Worm (Caenorhabditis elegans) whole organism, young adult: Measurements from ENCODE around the gene Y45G5AM.3.

Experiments
- B0019.2 ChIP-seq: fragments of 200-800 bp; sonication (Bioruptor generic); conservative IDR thresholded peaks from 2 replicates; pipeline ENCODE4 v1.3.6; 2022; ENCODE audit warnings: missing genetic modification reagents, missing genetic modification characterization, missing compliant biosample characterization
- F23B12.7 ChIP-seq: sonication (generic microtip); optimal IDR thresholded peaks from 2 replicates; lab custom pipeline; 2017; ENCODE audit warnings: missing genetic modification characterization, mild to moderate bottlenecking, missing compliant biosample characterization, antibody characterized with exemption, moderate library complexity; ENCODE audit not compliant: insufficient read depth
- F55B11.4 ChIP-seq: sonication (generic microtip); optimal IDR thresholded peaks from 2 replicates; lab custom pipeline; 2016; ENCODE audit warnings: missing compliant biosample characterization, missing genetic modification characterization, borderline replicate concordance; ENCODE audit not compliant: insufficient read depth
- T26A5.8 ChIP-seq: sonication (generic microtip); optimal IDR thresholded peaks from 2 replicates; lab custom pipeline; 2016; ENCODE audit warnings: missing genetic modification characterization, missing compliant biosample characterization
- Y53F4B.3 ChIP-seq: fragments of 200-800 bp; sonication (Bioruptor generic); IDR thresholded peaks from 2 replicates; pipeline ENCODE4 v1.3.6; 2022; ENCODE audit warnings: missing genetic modification reagents, missing genetic modification characterization, missing compliant biosample characterization
- Y53G8AR.9 ChIP-seq: fragments of 200-800 bp; sonication (Bioruptor generic); conservative IDR thresholded peaks from 2 replicates; pipeline ENCODE4 v1.3.6; 2022; ENCODE audit warnings: missing genetic modification reagents, missing genetic modification characterization, missing compliant biosample characterization
- Y56A3A.18 ChIP-seq: fragments of 200-800 bp; sonication (Bioruptor generic); IDR thresholded peaks from 2 replicates; pipeline ENCODE4 v1.3.6; 2022; ENCODE audit warnings: missing genetic modification reagents, missing genetic modification characterization, missing compliant biosample characterization
- Y79H2A.3 ChIP-seq: fragments of 200-800 bp; sonication (Bioruptor generic); conservative IDR thresholded peaks from 2 replicates; pipeline ENCODE4 v1.3.6; 2022; ENCODE audit warnings: missing genetic modification reagents, missing genetic modification characterization, missing compliant biosample characterization
- athp-1 ChIP-seq: sonication (generic microtip); optimal IDR thresholded peaks from 2 replicates; lab custom pipeline; 2017; ENCODE audit warnings: mild to moderate bottlenecking, missing genetic modification characterization, missing compliant biosample characterization
- attf-3 ChIP-seq: fragments of 200-800 bp; sonication (Bioruptor generic); conservative IDR thresholded peaks from 2 replicates; pipeline ENCODE4 v1.3.6; 2022; ENCODE audit warnings: missing genetic modification reagents, missing genetic modification characterization, missing compliant biosample characterization
- attf-5 ChIP-seq: fragments of 200-800 bp; sonication (Bioruptor generic); optimal IDR thresholded peaks from 2 replicates; lab custom pipeline; 2018; ENCODE audit warnings: mild to moderate bottlenecking, missing genetic modification characterization, missing compliant biosample characterization
- ceh-40 ChIP-seq: fragments of 200-800 bp; sonication (Bioruptor generic); IDR thresholded peaks from 2 replicates; pipeline ENCODE4 v1.3.6; 2022; ENCODE audit warnings: missing genetic modification characterization, missing compliant biosample characterization
- chd-7 ChIP-seq: sonication (generic microtip); optimal IDR thresholded peaks from 2 replicates; lab custom pipeline; 2016; ENCODE audit warnings: mild to moderate bottlenecking, missing genetic modification characterization, moderate library complexity, missing compliant biosample characterization
- efl-1 ChIP-seq: fragments of 150-350 bp; optimal IDR thresholded peaks from 2 replicates; lab custom pipeline; 2014; ENCODE audit warnings: missing biosample characterization, missing genetic modification reagents, missing genetic modification characterization
- hlh-12 ChIP-seq: sonication (generic microtip); optimal IDR thresholded peaks from 2 replicates; lab custom pipeline; 2016; ENCODE audit warnings: missing genetic modification characterization, missing compliant biosample characterization
- hrde-1 ChIP-seq: sonication (generic microtip); optimal IDR thresholded peaks from 2 replicates; lab custom pipeline; 2016; ENCODE audit warnings: missing genetic modification characterization, mild to moderate bottlenecking, missing compliant biosample characterization, moderate library complexity, missing genotype, missing genetic modification reagents, borderline replicate concordance
- lag-1 ChIP-seq: fragments of 200-800 bp; sonication (Bioruptor generic); IDR thresholded peaks from 2 replicates; pipeline ENCODE4 v1.3.6; 2022; ENCODE audit warnings: missing genetic modification reagents, missing genetic modification characterization, missing compliant biosample characterization
- let-526 ChIP-seq: fragments of 200-800 bp; sonication (Bioruptor generic); IDR thresholded peaks from 2 replicates; pipeline ENCODE4 v1.3.6; 2022; ENCODE audit warnings: missing genetic modification reagents, missing genetic modification characterization, missing compliant biosample characterization
- let-607 ChIP-seq, 2 experiments: fragments of 200-800 bp in 1 of 2; sonication (Bioruptor generic) in 1 of 2; sonication (generic microtip) in 1 of 2; optimal IDR thresholded peaks; 2 replicates each; lab custom pipeline; 2016 to 2018; ENCODE audit warnings: mild to moderate bottlenecking in 2 of 2, missing compliant biosample characterization in 2 of 2, missing genetic modification characterization in 2 of 2, moderate library complexity in 2 of 2, missing genotype in 1 of 2
- lin-26 ChIP-seq: fragments of 200-800 bp; sonication (Bioruptor generic); IDR thresholded peaks from 2 replicates; pipeline ENCODE4 v1.3.6; 2022; ENCODE audit warnings: missing genetic modification reagents, missing genetic modification characterization, missing compliant biosample characterization
- madf-3 ChIP-seq: fragments of 200-800 bp; sonication (Bioruptor generic); IDR thresholded peaks from 2 replicates; pipeline ENCODE4 v1.3.6; 2022; ENCODE audit warnings: missing genetic modification reagents, missing genetic modification characterization, missing compliant biosample characterization
- madf-6 ChIP-seq: fragments of 200-800 bp; sonication (Bioruptor generic); IDR thresholded peaks from 2 replicates; pipeline ENCODE4 v1.3.6; 2022; ENCODE audit warnings: missing genetic modification reagents, missing genetic modification characterization, missing compliant biosample characterization
- mcd-1 ChIP-seq: fragments of 200-800 bp; sonication (Bioruptor generic); IDR thresholded peaks from 2 replicates; pipeline ENCODE4 v1.3.6; 2022; ENCODE audit warnings: missing genetic modification reagents, missing genetic modification characterization, missing compliant biosample characterization
- mel-28 ChIP-seq: sonication (generic microtip); optimal IDR thresholded peaks from 2 replicates; lab custom pipeline; 2016; ENCODE audit warnings: borderline replicate concordance, mild to moderate bottlenecking, missing genetic modification characterization, missing compliant biosample characterization
- nfya-1 ChIP-seq: sonication (generic microtip); optimal IDR thresholded peaks from 2 replicates; lab custom pipeline; 2017; ENCODE audit warnings: antibody characterized with exemption, missing compliant biosample characterization, missing genetic modification characterization, borderline replicate concordance; ENCODE audit not compliant: insufficient read depth
- nfya-2 ChIP-seq: fragments of 200-800 bp; sonication (Bioruptor generic); IDR thresholded peaks from 2 replicates; pipeline ENCODE4 v1.3.6; 2022; ENCODE audit warnings: missing genetic modification reagents, missing genetic modification characterization, missing compliant biosample characterization
- nhr-120 ChIP-seq: fragments of 200-800 bp; sonication (Bioruptor generic); IDR thresholded peaks from 2 replicates; pipeline ENCODE4 v1.3.6; 2022; ENCODE audit warnings: missing genetic modification characterization, missing compliant biosample characterization
- nhr-90 ChIP-seq: sonication (generic microtip); optimal IDR thresholded peaks from 2 replicates; lab custom pipeline; 2016; ENCODE audit warnings: missing genotype, mild to moderate bottlenecking, missing genetic modification characterization, missing compliant biosample characterization
- rcor-1 ChIP-seq: fragments of 200-800 bp; sonication (Bioruptor generic); IDR thresholded peaks from 2 replicates; pipeline ENCODE4 v1.3.6; 2022; ENCODE audit warnings: missing genetic modification reagents, missing genetic modification characterization, missing compliant biosample characterization
- rec-8 ChIP-seq, 2 experiments: sonication (generic microtip); optimal IDR thresholded peaks; 2 replicates each; lab custom pipeline; 2016; ENCODE audit warnings: mild to moderate bottlenecking in 2 of 2, missing genetic modification characterization in 2 of 2, missing genetic modification reagents in 2 of 2, missing genotype in 2 of 2, missing biosample characterization in 1 of 2, missing compliant biosample characterization in 1 of 2, moderate library complexity in 1 of 2
- repo-1 ChIP-seq: sonication (generic microtip); optimal IDR thresholded peaks from 2 replicates; lab custom pipeline; 2017; ENCODE audit warnings: mild to moderate bottlenecking, missing genetic modification characterization, missing compliant biosample characterization
- rpc-1 ChIP-seq, 2 experiments: fragments of 150-350 bp in 1 of 2; sonication (generic microtip) in 1 of 2; optimal IDR thresholded peaks; 2 replicates each; lab custom pipeline; 2014 to 2018; ENCODE audit warnings: missing biosample characterization in 1 of 2, missing genetic modification characterization in 1 of 2, missing genetic modification reagents in 1 of 2, missing genotype in 1 of 2
- sdz-38 ChIP-seq: sonication (generic microtip); optimal IDR thresholded peaks from 2 replicates; lab custom pipeline; 2016; ENCODE audit warnings: missing genotype, missing genetic modification characterization, missing compliant biosample characterization
- sea-2 ChIP-seq: fragments of 200-800 bp; sonication (Bioruptor generic); IDR thresholded peaks from 2 replicates; pipeline ENCODE4 v1.3.6; 2022; ENCODE audit warnings: missing genetic modification characterization, missing compliant biosample characterization
- zfh-2 ChIP-seq: fragments of 200-800 bp; sonication (Bioruptor generic); conservative IDR thresholded peaks from 2 replicates; pipeline ENCODE4 v1.3.6; 2022; ENCODE audit warnings: missing genetic modification reagents, missing genetic modification characterization, missing compliant biosample characterization
- ztf-18 ChIP-seq: sonication (generic microtip); optimal IDR thresholded peaks from 2 replicates; lab custom pipeline; 2016; ENCODE audit warnings: missing genotype, mild to moderate bottlenecking, missing genetic modification characterization, missing compliant biosample characterization
- ztf-3 ChIP-seq: fragments of 200-800 bp; sonication (Bioruptor generic); optimal IDR thresholded peaks from 2 replicates; lab custom pipeline; 2018; ENCODE audit warnings: mild to moderate bottlenecking, missing genetic modification characterization, missing compliant biosample characterization

Y45G5AM.3 gene

ce11 chrV:4120629-4121028 lies 43.7 kb upstream of the Y45G5AM.3 start, which contains the start of gene T05B4.10:
Gene T05B4.10 (minus strand): TSS chrV:4120729.
- TF ChIP-seq Y79H2A.3 (GFP tag; lab: Robert Waterston, UW) = no peak
- TF ChIP-seq Y56A3A.18 (GFP tag; lab: Robert Waterston, UW) = no peak
- TF ChIP-seq attf-3 (GFP tag; lab: Robert Waterston, UW) = no peak
- no peak for TF ChIP-seq repo-1 (tag; lab: Kevin White, UChicago)

- TF ChIP-seq chd-7 = no peak
- TF ChIP-seq ceh-40 (GFP tag; lab: Robert Waterston, UW) = no peak
- TF ChIP-seq F23B12.7 (tag; lab: Kevin White, UChicago) = no peak
- no peak for TF ChIP-seq madf-3 (GFP tag; lab: Robert Waterston, UW)
- TF ChIP-seq ztf-18 = no peak
- no peak for TF ChIP-seq let-526 (GFP tag; lab: Robert Waterston, UW)
These were observed 41.9 kb upstream of the Y45G5AM.3 start, which contains the start of gene phat-5 for ce11 chrV:4122415-4122814. Gene phat-5 (minus strand): TSS chrV:4122515.

- TF ChIP-seq let-607 (tag; optimal IDR thresholded peaks at IDR 0.05; lab: Kevin White, UChicago) (no peak), zfh-2 (GFP tag; lab: Robert Waterston, UW) (peak; percentile 71)
These were observed 38.7 kb upstream of the Y45G5AM.3 start, which contains the start of gene T05B4.12 for ce11 chrV:4125552-4126084. Gene T05B4.12 (minus strand): TSS chrV:4126034.

- TF ChIP-seq hlh-12 (tag; lab: Kevin White, UChicago) (no peak), nhr-120 (GFP tag; lab: Robert Waterston, UW) (no peak), rpc-1 (optimal IDR thresholded peaks at IDR 0.05; lab: Kevin White, UChicago) (no peak), rpc-1 (tag; optimal IDR thresholded peaks at IDR 0.05; lab: Kevin White, UChicago) (no peak), nfya-2 (GFP tag; lab: Robert Waterston, UW) (no peak), B0019.2 (no peak)
- TF ChIP-seq, all 124 proteins: peak for 0
These were observed 36.9 kb upstream of the Y45G5AM.3 start, which contains the start of gene T05B4.13 for ce11 chrV:4127435-4127834. Gene T05B4.13 (minus strand): TSS chrV:4127535.

- TF ChIP-seq nhr-90 (tag; lab: Kevin White, UChicago) (no peak), nhr-120 (GFP tag; lab: Robert Waterston, UW) (no peak), rcor-1 (GFP tag; lab: Robert Waterston, UW) (no peak), ztf-3 (GFP tag; lab: Kevin White, UChicago) (no peak)
These were observed 34.8 kb upstream of the Y45G5AM.3 start, which contains the start of gene phat-4 for ce11 chrV:4129604-4130003. Gene phat-4 (plus strand): TSS chrV:4129904.

ce11 chrV:4131471-4131939 lies 32.8 kb upstream of the Y45G5AM.3 start, which contains the start of gene nhr-57:
Gene nhr-57 (plus strand): TSS chrV:4131889.
- no peak for TF ChIP-seq nfya-1 (tag; lab: Kevin White, UChicago)
- no peak for TF ChIP-seq sea-2
- peak; percentile 42 for TF ChIP-seq mcd-1 (GFP tag; lab: Robert Waterston, UW)
- no peak for TF ChIP-seq Y79H2A.3 (GFP tag; lab: Robert Waterston, UW)
- no peak for TF ChIP-seq rpc-1 (optimal IDR thresholded peaks at IDR 0.05; lab: Kevin White, UChicago)
- TF ChIP-seq rpc-1 (tag; optimal IDR thresholded peaks at IDR 0.05; lab: Kevin White, UChicago) = no peak
- TF ChIP-seq Y53G8AR.9 (GFP tag; lab: Robert Waterston, UW) = no peak
- TF ChIP-seq lag-1 = no peak
- no peak for TF ChIP-seq lin-26 (GFP tag; lab: Robert Waterston, UW)
- TF ChIP-seq F55B11.4 (tag; lab: Kevin White, UChicago) = no peak
- TF ChIP-seq madf-6 (GFP tag; lab: Robert Waterston, UW) = no peak
- TF ChIP-seq T26A5.8 (tag; lab: Kevin White, UChicago) = no peak
- no peak for TF ChIP-seq hrde-1
- no peak for TF ChIP-seq sdz-38 (tag; lab: Kevin White, UChicago)
- no peak for TF ChIP-seq rec-8 (tag; optimal IDR thresholded peaks at IDR 0.05; lab: Kevin White, UChicago)
- TF ChIP-seq athp-1 = no peak
- TF ChIP-seq Y53F4B.3 (GFP tag; lab: Robert Waterston, UW) = no peak
- no peak for TF ChIP-seq hlh-12 (tag; lab: Kevin White, UChicago)
- TF ChIP-seq mel-28 (tag; lab: Kevin White, UChicago) = no peak
- TF ChIP-seq attf-5 (GFP tag; lab: Kevin White, UChicago) = peak; percentile 29
- TF ChIP-seq efl-1 (GFP tag; lab: Kevin White, UChicago) = no peak
- no peak for TF ChIP-seq ceh-40 (GFP tag; lab: Robert Waterston, UW)
